Worm (Caenorhabditis elegans) whole organism, L4/young adult: ENCODE measurements around the gene srx-22.
A peak's percentile ranks its signal among the peaks of the same experiment; 100 is the strongest.

Experiments used
- W03F9.2 ChIP-seq: fragments of 150-350 bp; optimal IDR thresholded peaks from 2 replicates; lab custom pipeline; 2014; ENCODE audit warnings: missing biosample characterization, missing genetic modification characterization
- dao-5 ChIP-seq: sonication (generic microtip); optimal IDR thresholded peaks from 2 replicates; lab custom pipeline; 2016; ENCODE audit warnings: missing genotype, missing genetic modification characterization, moderate library complexity, missing compliant biosample characterization
- him-1 ChIP-seq: sonication (generic microtip); optimal IDR thresholded peaks from 2 replicates; lab custom pipeline; 2016; ENCODE audit warnings: missing genotype, missing genetic modification reagents, missing genetic modification characterization, missing compliant biosample characterization

srx-22 gene

DNA sequence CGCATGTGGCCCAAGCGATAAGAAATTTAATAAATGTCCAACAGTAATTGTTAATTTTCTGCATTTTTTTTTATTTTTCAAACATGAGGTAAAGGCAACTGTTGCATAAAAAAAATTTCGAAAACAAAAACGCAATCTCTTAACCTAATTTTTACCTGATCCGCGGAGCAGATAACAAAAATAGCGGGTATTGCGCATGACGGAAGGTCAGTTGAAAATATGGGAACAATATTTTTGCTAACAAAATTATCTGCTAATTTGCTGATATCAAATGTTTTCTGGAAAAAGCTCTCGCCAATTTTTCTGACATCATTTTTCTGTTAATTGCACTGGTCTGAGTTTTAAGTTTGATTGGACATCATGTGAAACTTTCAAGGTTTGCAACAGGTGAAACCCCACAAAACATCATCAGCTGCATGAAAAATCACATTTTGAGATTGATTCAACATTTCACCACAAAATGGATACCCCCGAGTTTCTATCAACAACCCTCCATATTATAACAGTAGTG lies 15.4 kb upstream of the srx-22 start, which contains the start of the genes F31F4.11 and srh-266:
Gene F31F4.11, minus strand, starts transcription at position 101 of the 511 bp plus-strand sequence.
Gene srh-266, plus strand, starts transcription at position 461 of the 511 bp plus-strand sequence.
- TF ChIP-seq him-1 (no peak), dao-5 (no peak), W03F9.2 (tag; lab: Kevin White, UChicago) (no peak)

DNA sequence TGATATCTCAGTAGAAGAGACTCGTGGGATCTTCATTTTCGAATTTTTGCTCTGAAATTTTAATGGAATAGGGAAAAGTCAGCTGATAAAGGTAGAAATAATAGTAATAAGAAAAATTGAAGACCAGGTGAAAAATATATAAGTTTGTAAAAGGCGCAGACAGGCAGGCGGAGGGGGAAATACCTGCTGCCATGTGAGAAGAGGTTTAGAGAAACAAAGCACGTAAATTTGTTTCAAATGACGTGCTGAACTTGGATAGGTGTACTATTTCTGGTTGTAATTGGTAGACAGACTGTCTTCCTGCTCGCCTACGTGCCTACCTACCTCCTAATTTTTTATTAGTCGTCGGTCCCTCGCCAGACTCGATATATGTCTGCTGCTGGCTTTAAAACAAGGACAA lies 12.3 kb upstream of the srx-22 start, which contains the start of gene nhr-180:
Gene nhr-180, minus strand, starts transcription at position 52 of the 400 bp plus-strand sequence.
- no peak for TF ChIP-seq dao-5
- TF ChIP-seq him-1, result no peak
- TF ChIP-seq W03F9.2 (tag; lab: Kevin White, UChicago), result no peak

DNA sequence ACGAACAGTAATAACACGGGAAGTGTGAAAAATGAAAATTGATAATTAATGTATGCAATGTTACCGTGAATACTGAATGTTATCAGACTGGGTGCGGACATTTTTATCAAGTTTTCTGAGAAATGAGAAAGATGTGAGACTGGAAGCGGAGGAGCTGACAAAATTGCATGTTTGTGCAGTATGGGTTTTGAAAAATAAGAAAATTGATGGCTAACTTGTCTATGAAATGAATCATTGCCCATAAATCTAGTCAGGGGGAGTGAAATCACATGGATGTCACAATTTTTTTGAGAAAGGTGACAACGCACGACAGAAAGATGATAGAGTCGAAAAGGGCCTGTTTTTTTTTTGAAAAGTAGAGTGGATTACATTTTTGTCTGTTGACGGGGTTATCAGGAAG lies 8.4 kb upstream of the srx-22 start, which contains the start of gene sru-24:
Gene sru-24, minus strand, starts transcription at position 101 of the 400 bp plus-strand sequence.
- TF ChIP-seq him-1 (no peak), dao-5 (no peak), W03F9.2 (tag; lab: Kevin White, UChicago) (no peak)

DNA sequence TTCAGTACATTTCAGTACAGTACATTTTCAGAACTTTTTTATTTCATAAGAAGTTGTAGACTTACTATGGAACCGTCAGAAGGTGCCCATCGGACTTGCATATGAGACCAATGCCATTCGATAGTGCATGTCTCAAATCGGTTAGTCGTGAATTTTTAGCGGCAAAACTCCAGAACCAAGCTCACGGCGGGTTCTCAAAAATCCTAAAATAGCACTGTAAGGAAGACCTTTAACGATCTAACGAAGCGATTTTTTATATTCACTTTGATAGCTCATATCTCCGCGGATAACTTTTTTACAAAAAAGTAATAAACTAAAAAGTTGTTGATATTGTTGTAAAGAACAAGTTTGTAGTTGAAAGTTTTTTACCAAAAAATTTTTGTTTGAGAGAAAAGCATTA lies 5.5 kb upstream of the srx-22 start, which contains the start of gene sru-25:
Gene sru-25, minus strand, starts transcription at position 101 of the 400 bp plus-strand sequence.
- TF ChIP-seq him-1 (no peak), W03F9.2 (tag; lab: Kevin White, UChicago) (no peak), dao-5 (no peak)

DNA sequence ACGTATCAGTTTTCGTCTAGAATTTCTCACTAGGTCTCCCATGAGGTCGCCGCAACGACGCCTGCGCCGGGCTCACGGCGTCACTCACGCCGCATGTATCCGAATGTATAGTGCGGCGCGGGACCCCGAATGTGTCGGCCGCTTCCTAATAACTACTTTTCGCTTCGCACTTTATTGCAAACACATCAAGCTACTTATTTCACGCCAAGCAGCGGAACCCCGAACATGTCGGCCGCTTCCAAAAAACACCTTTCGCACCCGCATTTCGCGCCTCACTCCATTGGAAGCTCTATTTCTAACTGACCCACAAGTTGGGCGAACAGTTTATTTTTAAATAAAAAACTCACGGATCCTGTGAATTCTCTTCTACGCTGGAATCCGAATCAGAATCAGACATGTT lies 3.7 kb upstream of the srx-22 start:
- no peak for TF ChIP-seq W03F9.2 (tag; lab: Kevin White, UChicago)
- no peak for TF ChIP-seq dao-5
- TF ChIP-seq him-1, result no peak

DNA sequence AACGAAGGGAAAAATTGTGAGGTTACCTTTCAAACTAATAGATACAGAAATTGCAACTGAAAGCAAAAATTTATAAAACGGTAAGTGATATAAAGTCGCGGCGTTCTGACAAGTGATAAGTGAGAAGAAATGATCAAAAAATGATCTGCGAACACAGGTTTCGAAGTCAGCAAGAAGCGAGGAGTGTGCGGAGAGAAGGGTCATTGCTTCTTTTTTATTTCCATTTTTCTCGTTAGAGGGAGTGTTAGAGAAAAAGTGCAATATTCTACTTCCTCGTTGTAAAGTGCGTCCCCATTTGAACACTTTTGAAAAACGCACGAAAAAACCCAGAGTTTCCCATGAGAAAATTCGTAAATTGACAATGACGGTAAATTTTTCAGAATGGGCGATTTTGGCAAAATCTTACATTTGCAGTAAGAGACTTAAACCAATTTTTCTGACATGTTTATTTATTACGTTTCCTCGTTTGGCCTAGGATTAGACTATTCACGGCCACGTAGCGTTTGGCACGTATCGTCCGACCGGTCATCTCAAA lies 3.1 kb upstream of the srx-22 start, which contains the start of the genes fbxa-72 and srx-21:
Gene fbxa-72, minus strand, starts transcription at position 204 of the 535 bp plus-strand sequence.
Gene srx-21, plus strand, starts transcription at position 485 of the 535 bp plus-strand sequence.
- peak; percentile 4 for TF ChIP-seq W03F9.2 (tag; lab: Kevin White, UChicago)
- TF ChIP-seq dao-5, result no peak

DNA sequence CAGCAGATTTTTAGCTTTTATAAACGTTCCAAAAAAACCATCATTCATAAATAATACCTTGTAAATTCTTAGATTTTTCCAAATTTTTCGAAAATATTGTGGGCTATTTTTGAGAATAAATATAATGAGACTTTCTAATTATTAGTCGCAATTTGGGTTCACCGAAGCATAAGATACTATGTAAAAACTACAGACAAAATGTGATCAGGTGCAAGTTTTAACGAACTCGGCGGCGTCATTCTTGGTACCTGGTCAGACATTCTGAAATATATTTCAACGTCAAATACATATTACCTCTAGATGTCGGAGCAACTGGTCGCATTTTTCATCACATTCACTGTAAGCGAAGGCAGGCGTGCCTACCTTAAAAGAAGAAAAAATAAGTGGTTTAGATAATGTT lies 2.3 kb downstream of the srx-22 start, which contains the start of gene srx-23:
Gene srx-23, plus strand, starts transcription at position 301 of the 400 bp plus-strand sequence.
- TF ChIP-seq him-1, result no peak
- no peak for TF ChIP-seq W03F9.2 (tag; lab: Kevin White, UChicago)
- no peak for TF ChIP-seq dao-5

DNA sequence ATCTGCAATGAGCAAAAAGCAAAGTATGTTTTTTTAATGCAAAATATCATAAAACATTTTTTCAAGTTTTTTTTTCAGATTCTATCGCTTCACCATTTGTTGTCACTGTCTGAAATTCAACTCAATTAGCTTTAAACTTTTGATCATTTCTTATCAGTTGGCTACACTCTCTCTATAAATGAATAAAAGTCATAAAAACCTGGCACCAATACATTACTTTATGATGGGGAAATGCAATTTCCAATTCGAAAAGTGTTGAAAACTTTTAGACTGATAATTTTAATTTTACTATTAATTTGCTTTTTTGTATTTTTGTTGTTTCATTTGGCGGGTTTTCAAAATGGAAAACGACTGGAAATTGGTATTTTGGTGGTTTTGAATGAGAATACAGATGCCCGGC lies 4.1 kb downstream of the srx-22 start, which contains the start of gene F31F4.1:
Gene F31F4.1, plus strand, starts transcription at position 203 of the 400 bp plus-strand sequence.
- TF ChIP-seq dao-5 (no peak), W03F9.2 (tag; lab: Kevin White, UChicago) (no peak), him-1 (no peak)

DNA sequence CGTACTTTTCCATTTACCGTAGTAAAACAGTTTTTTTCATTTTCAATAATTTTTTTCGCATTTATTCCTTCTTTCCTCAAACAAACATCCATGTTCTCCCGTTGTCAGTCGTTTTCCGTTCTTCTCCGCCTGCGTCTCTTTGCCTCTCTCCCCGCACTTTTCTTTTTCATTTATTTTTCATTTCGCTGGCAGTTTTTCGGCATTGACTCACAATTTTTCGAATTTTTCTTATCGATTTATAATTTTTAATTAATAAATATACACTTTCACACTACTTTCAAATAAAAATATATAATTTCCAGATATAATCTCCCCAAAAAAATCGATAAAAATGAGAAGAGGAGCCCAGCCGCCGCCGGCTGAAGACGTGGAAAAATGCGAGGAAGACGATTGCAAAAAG lies 7.6 kb downstream of the srx-22 start, which contains the start of gene H25P19.1:
Gene H25P19.1, plus strand, starts transcription at position 301 of the 400 bp plus-strand sequence.
- no peak for TF ChIP-seq dao-5
- TF ChIP-seq W03F9.2 (tag; lab: Kevin White, UChicago), result no peak
- TF ChIP-seq him-1, result no peak

DNA sequence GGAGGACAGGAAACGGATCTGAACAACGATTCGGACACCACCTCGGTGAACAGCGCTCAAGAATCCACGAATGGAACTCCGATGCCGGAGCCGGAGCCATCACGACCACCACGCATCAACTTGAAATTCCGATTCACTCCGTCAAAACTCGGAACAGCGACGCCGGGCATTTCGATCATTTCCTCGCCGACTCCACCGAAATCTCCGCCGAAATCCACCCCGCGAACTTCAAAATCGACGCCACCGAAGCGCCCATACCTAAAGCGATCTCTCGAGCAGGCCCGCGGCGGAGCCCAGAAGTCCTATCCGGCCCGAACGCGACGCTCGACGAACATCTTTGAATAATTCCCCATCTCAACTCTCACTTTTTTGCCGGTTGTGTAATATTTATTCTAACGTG lies 9.8 kb downstream of the srx-22 start:
- no peak for TF ChIP-seq dao-5
- TF ChIP-seq W03F9.2 (tag; lab: Kevin White, UChicago), result no peak
- TF ChIP-seq him-1, result no peak

DNA sequence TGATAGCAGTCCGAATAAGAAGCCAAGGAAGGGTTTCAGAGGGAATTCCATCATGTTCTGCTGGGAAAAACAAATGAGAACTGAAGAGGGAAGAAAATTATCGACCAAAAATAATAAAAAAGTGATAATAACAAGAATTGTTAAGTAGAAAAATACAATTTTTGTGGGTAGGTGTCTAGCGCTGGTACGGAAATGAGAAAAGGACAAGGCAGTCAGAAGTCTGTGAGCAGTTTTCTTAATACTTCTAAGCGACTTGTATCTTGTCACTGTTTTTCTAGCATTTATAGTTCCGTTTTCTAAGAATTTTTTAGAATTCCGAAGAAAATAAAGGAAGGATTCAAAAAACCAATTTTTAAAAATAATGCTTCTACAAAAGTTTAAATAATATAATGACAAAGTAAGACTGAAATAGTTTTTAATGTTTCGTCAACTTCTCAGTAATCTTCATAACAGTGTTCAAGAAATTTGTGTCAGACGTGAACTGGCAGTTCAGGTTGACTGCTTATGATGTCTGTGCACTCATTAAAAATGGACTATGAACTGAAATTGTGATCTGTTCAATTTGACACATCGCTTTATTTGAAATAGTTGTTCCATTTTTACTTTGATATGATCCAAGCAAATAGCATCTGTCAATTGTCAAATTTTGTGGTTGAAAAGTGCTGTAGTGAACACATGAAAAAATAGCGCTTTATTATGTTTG lies 13.1 kb downstream of the srx-22 start, which contains the start of gene srx-4:
Gene srx-4, minus strand, starts transcription at position 51 of the 703 bp plus-strand sequence.
- TF ChIP-seq him-1, result no peak

DNA sequence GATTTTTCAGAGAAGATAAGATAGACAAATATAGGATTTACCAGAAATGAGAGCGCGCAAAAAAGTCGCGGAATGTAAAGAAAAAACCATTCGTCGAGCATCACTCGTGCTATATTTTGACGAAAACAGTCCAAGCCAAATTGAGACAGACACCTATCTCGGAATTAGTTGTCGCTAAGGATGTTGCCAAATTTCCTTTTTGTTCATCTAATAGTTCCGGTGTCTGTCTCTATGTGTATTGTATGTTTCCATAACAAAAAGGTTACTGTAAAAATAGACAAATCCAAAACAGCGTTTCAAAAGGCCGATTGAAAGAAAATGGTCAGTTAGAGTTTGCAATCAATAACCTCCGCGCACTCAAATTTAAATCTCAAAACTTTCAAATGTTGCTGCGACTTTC lies 14.9 kb downstream of the srx-22 start, which contains the start of gene srj-53:
Gene srj-53, minus strand, starts transcription at position 101 of the 400 bp plus-strand sequence.
- TF ChIP-seq him-1 (no peak), W03F9.2 (tag; lab: Kevin White, UChicago) (no peak), dao-5 (no peak)

DNA sequence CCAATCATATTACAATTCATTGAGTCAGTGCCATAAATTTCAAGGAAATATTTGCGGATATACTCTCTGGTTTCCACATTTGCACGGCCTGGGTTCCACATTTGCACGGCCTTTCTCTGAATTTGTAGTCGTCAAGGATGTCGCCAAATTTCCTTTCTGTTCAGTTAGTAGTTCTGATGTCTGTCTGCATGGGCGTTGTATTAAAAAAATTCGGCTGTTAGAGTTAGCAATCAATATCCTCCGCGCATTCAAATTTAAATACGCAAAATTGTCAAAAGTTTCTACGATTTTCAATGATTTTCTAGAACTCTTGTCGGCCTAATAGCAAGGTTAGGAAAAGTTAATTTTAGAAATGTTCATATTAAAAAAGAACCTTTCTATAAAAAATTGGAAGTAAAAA lies 16.2 kb downstream of the srx-22 start, which contains the start of gene srj-52:
Gene srj-52, minus strand, starts transcription at position 101 of the 400 bp plus-strand sequence.
- TF ChIP-seq W03F9.2 (tag; lab: Kevin White, UChicago) (no peak), dao-5 (no peak), him-1 (no peak)

DNA sequence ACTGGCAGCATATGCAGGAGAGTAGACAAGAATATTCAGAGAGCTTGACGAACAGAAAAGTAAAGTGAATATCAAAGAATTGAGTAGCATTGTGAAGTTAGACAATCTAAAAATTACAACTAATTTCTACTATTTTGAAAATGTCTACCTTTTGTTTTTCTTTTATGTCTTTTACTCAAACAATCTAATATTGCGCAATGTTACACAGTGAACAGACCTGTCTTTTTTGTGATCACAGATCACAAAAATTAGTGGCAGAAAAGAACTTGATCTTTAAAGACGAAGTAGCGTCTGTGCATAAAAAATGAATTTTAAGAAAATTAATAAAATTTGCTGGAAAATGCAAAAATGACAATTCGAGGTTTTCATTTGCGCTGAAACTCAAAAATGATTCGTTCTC lies 19.3 kb downstream of the srx-22 start:
- TF ChIP-seq dao-5, result no peak
- no peak for TF ChIP-seq him-1
- no peak for TF ChIP-seq W03F9.2 (tag; lab: Kevin White, UChicago)
